Fruit fly (Drosophila melanogaster) Kc167 (cell line): Measurements from ENCODE around the gene ND-30.

ENCODE experiments used
- Myc ChIP-seq: fragments of >200 bp; optimal IDR thresholded peaks from 2 replicates; lab custom pipeline; 2017; ENCODE audit warnings: missing external identifiers
- psq ChIP-seq: fragments of >200 bp; optimal IDR thresholded peaks from 2 replicates; lab custom pipeline; 2017; ENCODE audit warnings: missing external identifiers

dm6 chr3L:3124519-3124918 lies 34.9 kb downstream of the ND-30 start:
- TF ChIP-seq Myc (lab: Kevin White, UChicago) (no peak), psq (lab: Kevin White, UChicago) (no peak)
